Worm (Caenorhabditis elegans): ENCODE measurements around the gene sri-43.

DNA sequence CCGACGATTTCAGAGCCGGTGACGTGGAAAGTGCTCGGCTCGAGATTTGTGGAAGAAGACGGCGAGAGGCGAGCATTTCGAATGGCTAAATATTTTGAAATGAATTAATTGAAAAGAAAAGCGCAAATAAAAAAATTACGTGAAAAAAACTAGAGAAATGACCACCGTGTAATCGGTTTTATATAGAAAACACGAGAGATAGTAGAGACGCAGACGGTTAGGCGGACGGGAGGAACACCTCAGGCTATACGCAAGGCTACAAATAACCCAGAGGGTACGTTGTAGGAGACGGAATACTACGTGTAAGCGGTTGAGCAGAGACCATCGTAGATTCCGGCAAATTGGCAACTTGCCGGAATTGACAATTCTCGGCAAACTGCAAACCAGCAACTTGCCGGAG is 33.3 kb downstream of the sri-43 start, which contains the start of gene Y25C1A.13:
- TF ChIP-seq ama-1 (optimal IDR thresholded peaks at IDR 0.05) = no peak
- TF ChIP-seq tbx-2 (tag; optimal IDR thresholded peaks at IDR 0.05) = no peak
